Fruit fly (Drosophila melanogaster): ENCODE data around the gene CenG1A.

Gene CenG1A

dm6 chr2L:13804561-13805067, 30.8 kb upstream of the CenG1A start (continued):
- TF ChIP-seq lab (GFP tag; optimal IDR thresholded peaks at IDR 0.05) (no peak), phol (tag; optimal IDR thresholded peaks at IDR 0.05) (no peak), CG5953 (GFP tag; IDR thresholded peaks at IDR 0.05) (no peak), sr (GFP tag; IDR thresholded peaks at IDR 0.05) (no peak), da (GFP tag; optimal IDR thresholded peaks at IDR 0.05) (no peak), CG6765 (GFP tag; optimal IDR thresholded peaks at IDR 0.05) (no peak), CG1832 (GFP tag; optimal IDR thresholded peaks at IDR 0.05) (no peak), Rx (GFP tag; IDR thresholded peaks at IDR 0.05) (no peak), CG17612 (GFP tag; IDR thresholded peaks at IDR 0.05) (no peak), crol (GFP tag; IDR thresholded peaks at IDR 0.05) (peak; percentile 20; the same call in 1 of the 2 replicates), Xbp1 (GFP tag; optimal IDR thresholded peaks at IDR 0.05) (no peak), Dek (tag; optimal IDR thresholded peaks at IDR 0.05) (no peak), caup (GFP tag; optimal IDR thresholded peaks at IDR 0.05; ENCODE audit: severe bottlenecking) (no peak), Pdp1 (GFP tag; optimal IDR thresholded peaks at IDR 0.05) (peak in 1 of 2 experiments; percentile 56), Mad (GFP tag; optimal IDR thresholded peaks at IDR 0.05) (no peak), CG8089 (GFP tag; optimal IDR thresholded peaks at IDR 0.05) (no peak), CG6683 (GFP tag; optimal IDR thresholded peaks at IDR 0.05) (no peak), chinmo (GFP tag; IDR thresholded peaks at IDR 0.05; ENCODE audit: partially characterized antibody) (peak; percentile 71; the same call in 2 of the 4 replicates), Hr39 (optimal IDR thresholded peaks at IDR 0.05) (no peak), prd (optimal IDR thresholded peaks at IDR 0.05) (no peak), prd (GFP tag; IDR thresholded peaks at IDR 0.05) (no peak), onecut (GFP tag; IDR thresholded peaks at IDR 0.05) (peak; percentile 46; the same call in 1 of the 2 replicates), E2f1 (GFP tag; IDR thresholded peaks at IDR 0.05) (no peak), lov (optimal IDR thresholded peaks at IDR 0.05) (no peak), lov (GFP tag; IDR thresholded peaks at IDR 0.05) (no peak), Lhr (GFP tag; optimal IDR thresholded peaks at IDR 0.05) (no peak), CG2678 (tag; optimal IDR thresholded peaks at IDR 0.05) (no peak), CG1024 (GFP tag; IDR thresholded peaks at IDR 0.05) (no peak), dati (GFP tag; IDR thresholded peaks at IDR 0.05) (0 out of 2 replicates have a peak, but pooled peaks have one; percentile 22), toy (GFP tag; IDR thresholded peaks at IDR 0.05) (no peak), nom (GFP tag; optimal IDR thresholded peaks at IDR 0.05) (peak; percentile 60), Oli (tag; optimal IDR thresholded peaks at IDR 0.05) (no peak), vvl (GFP tag; IDR thresholded peaks at IDR 0.05) (peak; percentile 65), CG4730 (GFP tag; IDR thresholded peaks at IDR 0.05) (no peak), CoRest (tag; optimal IDR thresholded peaks at IDR 0.05) (no peak), vnd (GFP tag; IDR thresholded peaks at IDR 0.05; ENCODE audit: partially characterized antibody) (no peak), CG17328 (GFP tag; IDR thresholded peaks at IDR 0.05) (no peak)

DNA sequence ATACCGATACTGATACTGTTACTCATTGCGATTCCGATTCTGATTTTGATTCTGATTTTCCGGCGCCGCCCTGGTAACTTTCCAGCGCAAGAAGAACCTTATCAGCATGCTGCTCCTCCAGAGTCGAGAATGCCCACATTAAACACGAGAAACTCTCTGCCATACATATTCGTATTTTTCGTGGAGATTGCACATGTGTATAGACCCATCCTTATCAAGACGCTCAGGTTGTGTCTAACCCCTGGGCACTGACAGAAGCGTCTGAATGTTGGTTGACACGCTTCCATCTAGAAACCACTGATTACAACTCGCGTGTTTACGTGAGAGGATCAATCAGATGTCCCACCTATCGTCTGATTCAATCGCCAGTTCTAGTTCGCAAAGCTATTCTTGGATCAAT, 30.2 kb upstream of the CenG1A start:
- peak; percentile 3 for TF ChIP-seq cwo (GFP tag; optimal IDR thresholded peaks at IDR 0.05)
- TF ChIP-seq CG2129 (GFP tag; IDR thresholded peaks at IDR 0.05; ENCODE audit: partially characterized antibody) = no peak
- TF ChIP-seq Dll (GFP tag; IDR thresholded peaks at IDR 0.05; ENCODE audit: partially characterized antibody) = no peak
- TF ChIP-seq grn (GFP tag; optimal IDR thresholded peaks at IDR 0.05) = peak; percentile 25
- peak; percentile 27 for TF ChIP-seq sug (tag; optimal IDR thresholded peaks at IDR 0.05)
- peak; percentile 25 for TF ChIP-seq exex (tag; optimal IDR thresholded peaks at IDR 0.05)
- TF ChIP-seq CG17912 (GFP tag; optimal IDR thresholded peaks at IDR 0.05) = no peak

Data from whole organism, embryonic.